Fruit fly (Drosophila melanogaster) whole organism, adult: ENCODE results near the gene Ddx1.

Experiments used
- CG11617 ChIP-seq: fragments of 200-800 bp; sonication (Bioruptor generic); optimal IDR thresholded peaks from 2 replicates; lab custom pipeline; 2017; ENCODE audit warnings: mild to moderate bottlenecking, missing biosample characterization, missing genetic modification reagents, missing genetic modification characterization
- CG12768 ChIP-seq: fragments of 200-800 bp; sonication (Bioruptor generic); optimal IDR thresholded peaks from 2 replicates; lab custom pipeline; 2017; ENCODE audit warnings: missing biosample characterization, missing genetic modification characterization, mild to moderate bottlenecking, moderate library complexity, missing genetic modification reagents
- CG33017 ChIP-seq: fragments of 200-800 bp; sonication (Bioruptor generic); optimal IDR thresholded peaks from 2 replicates; lab custom pipeline; 2018; ENCODE audit warnings: missing biosample characterization, mild to moderate bottlenecking, missing genetic modification characterization, moderate library complexity
- CG5204 ChIP-seq: fragments of 200-800 bp; sonication (Bioruptor generic); optimal IDR thresholded peaks from 2 replicates; lab custom pipeline; 2016; ENCODE audit warnings: missing biosample characterization, missing genetic modification characterization
- CG7045 ChIP-seq: fragments of 200-800 bp; sonication (Bioruptor generic); optimal IDR thresholded peaks from 2 replicates; lab custom pipeline; 2017; ENCODE audit warnings: missing biosample characterization, mild to moderate bottlenecking, missing genetic modification characterization
- Crg-1 ChIP-seq: fragments of 200-800 bp; sonication (Bioruptor generic); optimal IDR thresholded peaks from 2 replicates; lab custom pipeline; 2016; ENCODE audit warnings: missing biosample characterization, missing genetic modification characterization
- Hr96 ChIP-seq: fragments of 200-800 bp; sonication (Bioruptor generic); optimal IDR thresholded peaks from 2 replicates; lab custom pipeline; 2016; ENCODE audit warnings: missing biosample characterization, missing genetic modification characterization
- cnc ChIP-seq, 2 experiments: fragments of >200 bp; optimal IDR thresholded peaks; 2 replicates each; lab custom pipeline; 2017
- kay ChIP-seq: fragments of 200-800 bp; sonication (Bioruptor generic); peaks from one replicate; lab custom pipeline; 2016; ENCODE audit warnings: missing biosample characterization, missing genetic modification characterization, borderline replicate concordance
- pad ChIP-seq: fragments of 200-800 bp; sonication (Bioruptor generic); optimal IDR thresholded peaks from 3 replicates; lab custom pipeline; 2017; ENCODE audit warnings: missing biosample characterization, missing genetic modification characterization, mild to moderate bottlenecking, moderate library complexity, missing genetic modification reagents
- toe ChIP-seq: fragments of 200-800 bp; sonication (Bioruptor generic); optimal IDR thresholded peaks from 2 replicates; lab custom pipeline; 2016; ENCODE audit warnings: missing biosample characterization, missing genetic modification characterization

DNA sequence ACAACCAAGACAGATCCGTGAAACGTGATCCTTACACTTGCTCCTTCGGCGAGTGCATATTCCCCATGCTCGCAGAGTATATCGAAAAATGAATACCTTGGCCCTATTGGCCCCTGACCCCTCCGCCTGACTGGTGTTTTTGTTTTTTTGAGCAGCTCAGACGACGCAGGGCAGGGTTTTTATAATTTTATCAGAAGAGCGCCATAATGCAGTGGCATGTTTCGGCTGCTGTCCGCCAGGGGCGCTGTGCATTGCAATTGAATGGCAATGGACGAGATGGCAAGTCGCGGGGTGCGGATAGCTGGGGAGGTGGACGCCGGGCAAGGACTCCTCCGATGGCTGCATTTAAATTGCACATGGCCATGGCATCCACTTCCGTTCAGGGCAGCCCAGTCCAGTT, 40.1 kb upstream of the Ddx1 start:
- TF ChIP-seq CG7045 (GFP tag; lab: Kevin White, UChicago) (no peak), Crg-1 (GFP tag; lab: Kevin White, UChicago) (no peak), CG33017 (tag; lab: Kevin White, UChicago) (no peak), CG12768 (GFP tag; lab: Kevin White, UChicago) (no peak), cnc (optimal IDR thresholded peaks at IDR 0.05; lab: Kevin White, UChicago) (no peak), CG11617 (GFP tag; lab: Kevin White, UChicago) (no peak), pad (GFP tag; lab: Kevin White, UChicago) (no peak), kay (GFP tag; lab: Kevin White, UChicago) (no peak), Hr96 (GFP tag; lab: Kevin White, UChicago) (no peak), toe (GFP tag; lab: Kevin White, UChicago) (no peak), CG5204 (GFP tag; lab: Kevin White, UChicago) (no peak)
